Worm (Caenorhabditis elegans): ENCODE data around the gene mstr-2.

DNA sequence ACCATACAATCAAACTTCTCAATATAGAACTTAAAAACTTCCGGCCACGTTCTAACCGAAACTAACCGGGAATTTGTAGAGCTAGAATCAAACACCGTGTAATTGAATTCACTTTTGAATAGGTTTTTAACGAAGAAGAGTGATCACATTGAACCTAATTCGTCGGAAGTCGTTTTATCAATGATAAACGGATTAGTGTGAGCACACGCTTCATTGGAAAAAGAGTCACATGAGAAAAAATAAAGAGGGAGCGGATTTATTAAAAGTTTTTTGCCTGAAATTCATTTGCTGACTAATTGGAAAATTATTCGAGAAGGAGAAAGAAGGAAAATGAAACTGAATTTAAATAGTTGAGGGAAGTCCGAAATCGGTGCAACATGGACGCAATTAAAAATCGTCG is 26.8 kb downstream of the mstr-2 start:
- TF ChIP-seq nhr-28 (tag; optimal IDR thresholded peaks at IDR 0.05), result no peak
- no peak for TF ChIP-seq mab-5 (tag; optimal IDR thresholded peaks at IDR 0.05)
- no peak for TF ChIP-seq nhr-237 (tag; optimal IDR thresholded peaks at IDR 0.05)
- no peak for TF ChIP-seq nhr-76 (tag; optimal IDR thresholded peaks at IDR 0.05)

All from whole organism, mixed stage, embryonic.